Worm (Caenorhabditis elegans) whole organism, early embryonic: ENCODE data around the gene Y62H9A.5.

Experiments
- B0310.2 ChIP-seq: sonication (generic microtip); optimal IDR thresholded peaks from 2 replicates; lab custom pipeline; 2016; ENCODE audit warnings: mild to moderate bottlenecking, missing genetic modification characterization, missing compliant biosample characterization
- ama-1 ChIP-seq: fragments of 150-350 bp; optimal IDR thresholded peaks from 2 replicates; lab custom pipeline; 2014
- ceh-36 ChIP-seq: sonication (generic microtip); optimal IDR thresholded peaks from 2 replicates; lab custom pipeline; 2016; ENCODE audit warnings: missing genetic modification characterization, inconsistent platforms, missing compliant biosample characterization
- ets-7 ChIP-seq: sonication (generic microtip); optimal IDR thresholded peaks from 2 replicates; lab custom pipeline; 2016; ENCODE audit warnings: missing genotype, missing genetic modification characterization, missing compliant biosample characterization
- flt-1 ChIP-seq: fragments of 200-800 bp; sonication (Bioruptor generic); IDR thresholded peaks from 2 replicates; pipeline ENCODE4 v1.3.6; 2022; ENCODE audit warnings: missing genetic modification characterization, missing compliant biosample characterization
- hmbx-1 ChIP-seq: sonication (generic microtip); optimal IDR thresholded peaks from 2 replicates; lab custom pipeline; 2016; ENCODE audit warnings: mild to moderate bottlenecking, missing genetic modification characterization, missing compliant biosample characterization
- pes-1 ChIP-seq: fragments of 200-800 bp; sonication (Bioruptor generic); IDR thresholded peaks from 2 replicates; pipeline ENCODE4 v1.3.6; 2022; ENCODE audit warnings: missing genetic modification reagents, missing genetic modification characterization, missing compliant biosample characterization
- tbx-37 ChIP-seq: fragments of 200-800 bp; sonication (Bioruptor generic); conservative IDR thresholded peaks from 2 replicates; pipeline ENCODE4 v1.3.6; 2022; ENCODE audit warnings: missing genetic modification reagents, missing genetic modification characterization, missing compliant biosample characterization
- tra-4 ChIP-seq: sonication (generic microtip); optimal IDR thresholded peaks from 2 replicates; lab custom pipeline; 2017; ENCODE audit warnings: missing genetic modification characterization, missing compliant biosample characterization

ce11 chrX:11865083-11865482 lies 17.6 kb downstream of the Y62H9A.5 start, which contains the start of gene F54F7.6:
- TF ChIP-seq hmbx-1 (tag; lab: Kevin White, UChicago) (no peak), tbx-37 (GFP tag; lab: Robert Waterston, UW) (no peak), pes-1 (GFP tag; lab: Robert Waterston, UW) (no peak), ets-7 (tag; lab: Kevin White, UChicago) (no peak), tra-4 (no peak), ceh-36 (tag; lab: Kevin White, UChicago) (no peak), ama-1 (lab: Kevin White, UChicago) (no peak), B0310.2 (no peak), flt-1 (no peak)
